Worm (Caenorhabditis elegans): ENCODE data around the gene asm-1.

ce11 chrII:6939873-6940272, 30.0 kb downstream of the asm-1 start:
- TF ChIP-seq dmd-4 (tag; optimal IDR thresholded peaks at IDR 0.05; ENCODE audit: borderline replicate concordance), result no peak
- TF ChIP-seq rnt-1 (tag; optimal IDR thresholded peaks at IDR 0.05), result no peak
- TF ChIP-seq fkh-10 (GFP tag; optimal IDR thresholded peaks at IDR 0.05), result no peak

All from whole organism, late embryonic.